Fruit fly (Drosophila melanogaster): ENCODE measurements around the gene Mst87F.

Mst87F gene

dm6 chr3R:13797823-13798446, 29.9 kb downstream of the Mst87F start (continued):
- no peak for TF ChIP-seq pzg (GFP tag; optimal IDR thresholded peaks at IDR 0.05)
- peak; percentile 86 for TF ChIP-seq CG16813 (GFP tag; IDR thresholded peaks at IDR 0.05; ENCODE audit: partially characterized antibody)
- no peak for TF ChIP-seq Mrtf (GFP tag; IDR thresholded peaks at IDR 0.05)
- no peak for TF ChIP-seq CG7271 (tag; optimal IDR thresholded peaks at IDR 0.05)
- TF ChIP-seq Adf1 (GFP tag; IDR thresholded peaks at IDR 0.05) = no peak
- TF ChIP-seq CG17568 (GFP tag; optimal IDR thresholded peaks at IDR 0.05) = no peak
- no peak for TF ChIP-seq CG17912 (GFP tag; optimal IDR thresholded peaks at IDR 0.05)
- no peak for TF ChIP-seq gce (GFP tag; IDR thresholded peaks at IDR 0.05)
- no peak for TF ChIP-seq CG15479 (GFP tag; optimal IDR thresholded peaks at IDR 0.05)
- no peak for TF ChIP-seq CG4404 (GFP tag; IDR thresholded peaks at IDR 0.05)
- no peak for TF ChIP-seq Doc3 (GFP tag; IDR thresholded peaks at IDR 0.05; ENCODE audit: partially characterized antibody)
- TF ChIP-seq lilli (GFP tag; optimal IDR thresholded peaks at IDR 0.05) = no peak
- TF ChIP-seq CG16863 (GFP tag; optimal IDR thresholded peaks at IDR 0.05) = no peak
- TF ChIP-seq exex (tag; optimal IDR thresholded peaks at IDR 0.05) = no peak
- TF ChIP-seq CG11696 (GFP tag; IDR thresholded peaks at IDR 0.05) = no peak
- no peak for TF ChIP-seq zfh2 (GFP tag; optimal IDR thresholded peaks at IDR 0.05)
- no peak for TF ChIP-seq bowl (GFP tag; IDR thresholded peaks at IDR 0.05)
- TF ChIP-seq ato (GFP tag; IDR thresholded peaks at IDR 0.05; ENCODE audit: partially characterized antibody) = peak; percentile 46; the same call in 1 of the 2 replicates
- no peak for TF ChIP-seq Asciz (GFP tag; optimal IDR thresholded peaks at IDR 0.05)
- no peak for TF ChIP-seq CG15601 (tag; optimal IDR thresholded peaks at IDR 0.05)
- TF ChIP-seq Aef1 (GFP tag; IDR thresholded peaks at IDR 0.05) = no peak
- TF ChIP-seq unc-4 (GFP tag; IDR thresholded peaks at IDR 0.05; ENCODE audit: partially characterized antibody) = peak; percentile 36; the same call in 1 of the 2 replicates
- no peak for TF ChIP-seq Sin3A (optimal IDR thresholded peaks at IDR 0.05)
- TF ChIP-seq CG2712 (tag; optimal IDR thresholded peaks at IDR 0.05) = no peak
- no peak for TF ChIP-seq CG9727 (GFP tag; optimal IDR thresholded peaks at IDR 0.05)
- no peak for TF ChIP-seq oc (tag; optimal IDR thresholded peaks at IDR 0.05)
- TF ChIP-seq CG7786 (GFP tag; optimal IDR thresholded peaks at IDR 0.05) = no peak
- no peak for TF ChIP-seq CG6854 (GFP tag; optimal IDR thresholded peaks at IDR 0.05)
- TF ChIP-seq Xbp1 (GFP tag; optimal IDR thresholded peaks at IDR 0.05) = no peak
- TF ChIP-seq CG15011 (GFP tag; optimal IDR thresholded peaks at IDR 0.05) = no peak
- TF ChIP-seq pb (GFP tag; optimal IDR thresholded peaks at IDR 0.05) = no peak
- no peak for TF ChIP-seq Hmr (GFP tag; optimal IDR thresholded peaks at IDR 0.05)
- no peak for TF ChIP-seq Ada2b (GFP tag; IDR thresholded peaks at IDR 0.05)
- no peak for TF ChIP-seq CG4328 (GFP tag; optimal IDR thresholded peaks at IDR 0.05)
- no peak for TF ChIP-seq CG3726 (GFP tag; IDR thresholded peaks at IDR 0.05)
- TF ChIP-seq sob (GFP tag; IDR thresholded peaks at IDR 0.05) = no peak
- no peak for TF ChIP-seq CG12769 (tag; optimal IDR thresholded peaks at IDR 0.05)
- no peak for TF ChIP-seq Mes4 (GFP tag; optimal IDR thresholded peaks at IDR 0.05)
- TF ChIP-seq inv (GFP tag; IDR thresholded peaks at IDR 0.05; ENCODE audit: partially characterized antibody) = peak; percentile 35; the same call in 1 of the 2 replicates
- no peak for TF ChIP-seq CG3065 (GFP tag; optimal IDR thresholded peaks at IDR 0.05)
- no peak for TF ChIP-seq tx (GFP tag; optimal IDR thresholded peaks at IDR 0.05)
- TF ChIP-seq CG2199 (GFP tag; IDR thresholded peaks at IDR 0.05) = no peak
- TF ChIP-seq twi (tag; optimal IDR thresholded peaks at IDR 0.05) = no peak
- no peak for TF ChIP-seq CG7987 (GFP tag; optimal IDR thresholded peaks at IDR 0.05)
- TF ChIP-seq ap (GFP tag; IDR thresholded peaks at IDR 0.05) = no peak
- no peak for TF ChIP-seq slou (GFP tag; optimal IDR thresholded peaks at IDR 0.05)
- no peak for TF ChIP-seq CG12942 (GFP tag; optimal IDR thresholded peaks at IDR 0.05)
- no peak for TF ChIP-seq CG34422 (GFP tag; IDR thresholded peaks at IDR 0.05)
- no peak for TF ChIP-seq Fer3 (tag; optimal IDR thresholded peaks at IDR 0.05)
- TF ChIP-seq CG34224 (GFP tag; IDR thresholded peaks at IDR 0.05; ENCODE audit: partially characterized antibody) = peak; percentile 50; the same call in 2 of the 3 replicates
- no peak for TF ChIP-seq Dip2 (GFP tag; IDR thresholded peaks at IDR 0.05)
